Worm (Caenorhabditis elegans): Measurements from ENCODE around the gene gpd-2.
A peak's percentile ranks its signal among the peaks of the same experiment; 100 is the strongest.

The gpd-2 gene

DNA sequence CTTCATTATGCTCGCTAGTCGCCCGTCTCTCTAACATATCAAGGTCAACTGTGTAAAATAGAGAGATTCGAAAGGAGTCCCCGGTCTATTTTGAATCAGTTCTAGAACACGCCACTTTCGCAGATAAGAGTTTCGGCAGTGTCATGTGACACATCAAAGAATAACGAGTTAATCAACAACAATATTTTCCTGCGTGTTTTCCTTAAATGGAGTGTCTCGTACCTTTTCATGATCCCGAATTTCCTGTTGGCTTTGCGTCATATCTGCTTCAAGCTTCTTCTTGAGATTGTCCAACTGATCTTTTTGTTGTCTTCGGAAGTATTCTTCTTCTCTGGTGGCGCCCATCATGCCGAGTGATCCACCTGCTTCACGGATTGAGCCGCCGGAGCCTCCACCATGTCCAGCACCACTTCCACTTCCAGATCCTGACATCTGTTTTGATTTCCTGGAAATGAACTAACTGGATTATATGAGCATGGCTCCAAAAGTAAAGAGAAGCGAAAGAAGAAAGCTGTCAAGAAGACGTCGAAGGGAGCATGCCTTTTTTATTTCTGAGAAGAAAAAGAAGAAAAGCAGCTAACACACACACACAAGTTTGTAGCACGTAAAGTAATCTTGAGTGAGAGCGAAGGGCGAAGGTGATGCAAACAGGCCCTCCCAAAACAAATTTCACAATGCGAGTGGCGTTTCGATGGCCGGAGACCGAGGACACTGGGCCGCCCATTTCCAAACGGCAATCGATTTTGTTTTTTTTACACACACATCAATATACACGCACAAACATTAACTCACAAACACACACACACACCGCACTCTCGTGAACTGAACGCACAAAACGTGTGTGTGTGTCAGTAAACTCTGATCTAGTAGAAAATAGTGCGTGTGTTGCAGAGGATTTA lies 894 bp upstream of the gpd-2 start (continued):
- TF ChIP-seq unc-62 (GFP tag; optimal IDR thresholded peaks at IDR 0.05): no peak
- TF ChIP-seq lin-13 (GFP tag; optimal IDR thresholded peaks at IDR 0.05): peak; percentile 53
- peak; percentile 27 for TF ChIP-seq pax-3 (tag; optimal IDR thresholded peaks at IDR 0.05)
- TF ChIP-seq dpl-1 (GFP tag; optimal IDR thresholded peaks at IDR 0.05): no peak
- peak in 1 of 2 experiments; percentile 58 for TF ChIP-seq lin-35 (GFP tag; optimal IDR thresholded peaks at IDR 0.05)
- no peak for TF ChIP-seq ceh-90 (tag; optimal IDR thresholded peaks at IDR 0.05)
- TF ChIP-seq unc-130 (tag; optimal IDR thresholded peaks at IDR 0.05): peak; percentile 84
- TF ChIP-seq nhr-12 (tag; optimal IDR thresholded peaks at IDR 0.05): no peak
- peak; percentile 42 for TF ChIP-seq elt-2 (tag; optimal IDR thresholded peaks at IDR 0.05)
- peak; percentile 50 for TF ChIP-seq nhr-77 (tag; optimal IDR thresholded peaks at IDR 0.05)
- peak; percentile 33 for TF ChIP-seq ceh-8 (GFP tag; optimal IDR thresholded peaks at IDR 0.05)
- TF ChIP-seq zip-4 (GFP tag; optimal IDR thresholded peaks at IDR 0.05): no peak
- no peak for TF ChIP-seq jun-1 (tag; optimal IDR thresholded peaks at IDR 0.05)
- peak; percentile 41 for TF ChIP-seq lir-3 (tag; optimal IDR thresholded peaks at IDR 0.05; ENCODE audit: poor library complexity)
- TF ChIP-seq nhr-76 (tag; optimal IDR thresholded peaks at IDR 0.05): no peak
- peak; percentile 62 for TF ChIP-seq nhr-19 (GFP tag; conservative IDR thresholded peaks at IDR 0.05)
- TF ChIP-seq efl-3 (GFP tag; optimal IDR thresholded peaks at IDR 0.05): no peak
- TF ChIP-seq mdl-1 (tag; optimal IDR thresholded peaks at IDR 0.05): peak in 1 of 2 experiments; percentile 55
- no peak for TF ChIP-seq isw-1 (GFP tag; IDR thresholded peaks at IDR 0.05)
- no peak for TF ChIP-seq irx-1 (tag; optimal IDR thresholded peaks at IDR 0.05)
- peak; percentile 72 for TF ChIP-seq nhr-90 (tag; optimal IDR thresholded peaks at IDR 0.05; ENCODE audit: poor library complexity)
- no peak for TF ChIP-seq sptf-1 (tag; optimal IDR thresholded peaks at IDR 0.05)
- TF ChIP-seq ets-5 (GFP tag; IDR thresholded peaks at IDR 0.05): no peak
- TF ChIP-seq fkh-4 (tag; optimal IDR thresholded peaks at IDR 0.05; ENCODE audit: borderline replicate concordance): no peak
- TF ChIP-seq blmp-1 (tag; optimal IDR thresholded peaks at IDR 0.05): no peak
- TF ChIP-seq C34B4.2 (tag; optimal IDR thresholded peaks at IDR 0.05): no peak
- TF ChIP-seq mep-1 (tag; optimal IDR thresholded peaks at IDR 0.05): no peak
- peak; percentile 1 for TF ChIP-seq xbp-1 (tag; optimal IDR thresholded peaks at IDR 0.05)
- TF ChIP-seq fos-1 (tag; optimal IDR thresholded peaks at IDR 0.05): peak; percentile 3
- no peak for TF ChIP-seq tbx-2 (tag; optimal IDR thresholded peaks at IDR 0.05)
- peak; percentile 47 for TF ChIP-seq nhr-47 (tag; optimal IDR thresholded peaks at IDR 0.05)
- TF ChIP-seq aly-2 (tag; optimal IDR thresholded peaks at IDR 0.05): peak; percentile 46
- no peak for TF ChIP-seq pqm-1 (tag; optimal IDR thresholded peaks at IDR 0.05)

DNA sequence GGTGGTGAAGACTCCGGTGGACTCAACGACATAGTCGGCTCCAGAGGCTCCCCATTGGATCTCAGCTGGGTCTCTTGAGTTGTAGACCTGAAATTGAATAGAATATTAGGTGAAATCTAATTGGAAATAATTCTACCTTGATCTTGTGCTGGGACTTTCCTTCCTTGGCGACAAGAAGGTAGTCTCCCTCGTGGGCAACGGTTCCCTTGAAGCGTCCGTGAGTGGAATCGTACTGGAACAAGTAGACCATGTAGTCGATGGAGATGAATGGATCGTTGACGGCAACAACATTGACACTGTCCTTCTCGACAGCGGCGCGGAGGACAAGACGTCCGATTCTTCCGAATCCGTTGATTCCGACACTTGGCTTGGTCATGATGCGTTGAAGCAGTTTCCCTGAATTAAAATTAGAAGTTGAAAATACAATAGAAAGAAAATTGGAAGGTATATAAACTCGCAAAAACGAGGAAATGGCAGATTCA lies 1.5 kb downstream of the gpd-2 start, which contains the start of gene gpd-3:
Gene gpd-3, minus strand, starts transcription at position 396 of the 482 bp plus-strand sequence.
- TF ChIP-seq rnt-1 (tag; optimal IDR thresholded peaks at IDR 0.05): peak; percentile 21
- no peak for TF ChIP-seq mdl-1 (tag; optimal IDR thresholded peaks at IDR 0.05)
- TF ChIP-seq aly-2 (tag; optimal IDR thresholded peaks at IDR 0.05): peak; percentile 3
- peak; percentile 35; the same call in 1 of the 2 replicates for TF ChIP-seq grh-1 (GFP tag; IDR thresholded peaks at IDR 0.05)
- TF ChIP-seq sox-4 (tag; optimal IDR thresholded peaks at IDR 0.05): peak; percentile 20
- no peak for TF ChIP-seq lin-15B (tag; optimal IDR thresholded peaks at IDR 0.05)
- TF ChIP-seq C34B4.2 (tag; optimal IDR thresholded peaks at IDR 0.05): no peak
- TF ChIP-seq nhr-90 (tag; optimal IDR thresholded peaks at IDR 0.05; ENCODE audit: poor library complexity): peak; percentile 50
- TF ChIP-seq unc-98 (GFP tag; IDR thresholded peaks at IDR 0.05): no peak
- peak in 1 of 6 experiments; percentile 5 for TF ChIP-seq elt-3 (tag; optimal IDR thresholded peaks at IDR 0.05)
- peak; percentile 31 for TF ChIP-seq ztf-4 (tag; optimal IDR thresholded peaks at IDR 0.05)
- no peak for TF ChIP-seq hlh-4 (tag; optimal IDR thresholded peaks at IDR 0.05)
- TF ChIP-seq nhr-19 (GFP tag; conservative IDR thresholded peaks at IDR 0.05): peak; percentile 32
- peak; percentile 53 for TF ChIP-seq nhr-71 (tag; optimal IDR thresholded peaks at IDR 0.05)
- TF ChIP-seq lin-35 (GFP tag; optimal IDR thresholded peaks at IDR 0.05): peak in 1 of 2 experiments; percentile 14
- no peak for TF ChIP-seq irx-1 (tag; optimal IDR thresholded peaks at IDR 0.05)
- TF ChIP-seq lin-13 (GFP tag; optimal IDR thresholded peaks at IDR 0.05): no peak
- TF ChIP-seq nhr-85 (tag): peak; percentile 74
- TF ChIP-seq ama-1 (optimal IDR thresholded peaks at IDR 0.05): peak; percentile 50
- TF ChIP-seq snu-23 (GFP tag; optimal IDR thresholded peaks at IDR 0.05): peak; percentile 10
- TF ChIP-seq pag-3 (tag; optimal IDR thresholded peaks at IDR 0.05; ENCODE audit: borderline replicate concordance, insufficient read depth): no peak
- no peak for TF ChIP-seq sup-37 (GFP tag; optimal IDR thresholded peaks at IDR 0.05)
- peak; percentile 16 for TF ChIP-seq nhr-47 (tag; optimal IDR thresholded peaks at IDR 0.05)
